Worm (Caenorhabditis elegans) whole organism, L4 larva: ENCODE data around the gene Y39D8A.1.

Experiments
- ceh-44 ChIP-seq: fragments of 200-800 bp; sonication (Bioruptor generic); IDR thresholded peaks from 2 replicates; pipeline ENCODE4 v1.3.6; 2022; ENCODE audit warnings: missing genetic modification reagents, missing genetic modification characterization, missing compliant biosample characterization
- lin-13 ChIP-seq: fragments of 150-350 bp; optimal IDR thresholded peaks from 2 replicates; lab custom pipeline; 2014; ENCODE audit warnings: missing biosample characterization, missing genetic modification reagents, missing genetic modification characterization
- lin-29 ChIP-seq: fragments of 200-800 bp; sonication (Bioruptor generic); IDR thresholded peaks from 2 replicates; pipeline ENCODE4 v1.3.6; 2022; ENCODE audit warnings: missing genetic modification reagents, missing genetic modification characterization, missing compliant biosample characterization
- nhr-76 ChIP-seq: fragments of 150-350 bp; optimal IDR thresholded peaks from 2 replicates; lab custom pipeline; 2014; ENCODE audit warnings: missing biosample characterization, missing genetic modification characterization
- spr-3 ChIP-seq: fragments of 200-800 bp; sonication (Bioruptor generic); optimal IDR thresholded peaks from 2 replicates; lab custom pipeline; 2018; ENCODE audit warnings: mild to moderate bottlenecking, missing genetic modification characterization, missing compliant biosample characterization
- unc-62 ChIP-seq, 3 experiments: fragments of 150-350 bp in 1 of 3; sonication (generic microtip); optimal IDR thresholded peaks in 2 of 3; peaks in 1 of 3; 1 replicate in 1 of 3; 2 replicates in 2 of 3; lab custom pipeline; 2014 to 2017; ENCODE audit warnings: missing biosample characterization in 3 of 3, missing genetic modification characterization in 3 of 3, missing genetic modification reagents in 3 of 3, missing genotype in 1 of 3

ce11 chrV:412820-413219 lies 5.7 kb upstream of the Y39D8A.1 start:
- TF ChIP-seq lin-13 (GFP tag; lab: Kevin White, UChicago) (no peak), spr-3 (GFP tag; lab: Kevin White, UChicago) (no peak), lin-29 (GFP tag; lab: Robert Waterston, UW) (no peak), nhr-76 (tag; lab: Kevin White, UChicago) (no peak), ceh-44 (GFP tag; lab: Robert Waterston, UW) (no peak), unc-62 (GFP tag; optimal IDR thresholded peaks at IDR 0.05 in 1 of 2; lab: Kevin White, UChicago) (no peak), unc-62 (tag; optimal IDR thresholded peaks at IDR 0.05; lab: Kevin White, UChicago) (no peak)
